Comparison of ENCODE assay signal across 5 fruit fly cellular contexts in genomic region chr3R:9342248-9342882, dm6.
A peak's percentile ranks its signal among the peaks of the same experiment; 100 is the strongest.
TF ChIP-seq lines count a peak whose summit lies in the region.

No protein-coding gene starts in this region.

- peak; percentile 40 for TF ChIP-seq CTCF in whole organism, embryonic (GFP tag; optimal IDR thresholded peaks at IDR 0.05; lab: Kevin White, UChicago)

TF ChIP-seq in whole organism, adult, 20 proteins besides CTCF, POLR2A, EP300 and RAD21 (continues in another document):
- peak; percentile 20 for TF ChIP-seq ovo (GFP tag; optimal IDR thresholded peaks at IDR 0.05; lab: Kevin White, UChicago)
- peak; percentile 68 for TF ChIP-seq CG12768 (GFP tag; optimal IDR thresholded peaks at IDR 0.05; lab: Kevin White, UChicago)
- peak; percentile 32 for TF ChIP-seq bab1 (GFP tag; optimal IDR thresholded peaks at IDR 0.05; lab: Kevin White, UChicago)
- peak; percentile 45 for TF ChIP-seq Crg-1 (GFP tag; optimal IDR thresholded peaks at IDR 0.05; lab: Kevin White, UChicago)
- TF ChIP-seq cic (GFP tag; optimal IDR thresholded peaks at IDR 0.05; lab: Kevin White, UChicago): peak; percentile 71
- peak; percentile 53 for TF ChIP-seq CG7045 (GFP tag; optimal IDR thresholded peaks at IDR 0.05; lab: Kevin White, UChicago)
- peak; percentile 43 for TF ChIP-seq pad (GFP tag; optimal IDR thresholded peaks at IDR 0.05; lab: Kevin White, UChicago)
- peak; percentile 4 for TF ChIP-seq Clk (GFP tag; optimal IDR thresholded peaks at IDR 0.05; lab: Kevin White, UChicago)
- TF ChIP-seq cnc (optimal IDR thresholded peaks at IDR 0.05; lab: Kevin White, UChicago): no peak
- no peak for TF ChIP-seq toe (GFP tag; optimal IDR thresholded peaks at IDR 0.05; lab: Kevin White, UChicago)
- TF ChIP-seq CG1620 (GFP tag; optimal IDR thresholded peaks at IDR 0.05; lab: Kevin White, UChicago): peak; percentile 50
- no peak for TF ChIP-seq CG5204 (GFP tag; optimal IDR thresholded peaks at IDR 0.05; lab: Kevin White, UChicago)
- TF ChIP-seq Mnt (GFP tag; optimal IDR thresholded peaks at IDR 0.05; lab: Kevin White, UChicago): peak; percentile 52
- peak; percentile 98 for TF ChIP-seq kay (GFP tag; lab: Kevin White, UChicago; ENCODE audit: borderline replicate concordance)
- TF ChIP-seq CG11617 (GFP tag; optimal IDR thresholded peaks at IDR 0.05; lab: Kevin White, UChicago): peak; percentile 70
- TF ChIP-seq tj (GFP tag; optimal IDR thresholded peaks at IDR 0.05; lab: Kevin White, UChicago): no peak
- peak; percentile 77 for TF ChIP-seq CG33017 (tag; optimal IDR thresholded peaks at IDR 0.05; lab: Kevin White, UChicago)
- TF ChIP-seq CG7101 (tag; optimal IDR thresholded peaks at IDR 0.05; lab: Kevin White, UChicago): peak; percentile 75

TF ChIP-seq in whole organism, embryonic, 481 proteins besides CTCF, POLR2A, EP300 and RAD21 (continues in another document):
- TF ChIP-seq Vsx1 (GFP tag; optimal IDR thresholded peaks at IDR 0.05; lab: Kevin White, UChicago): no peak
- peak; percentile 60 for TF ChIP-seq MTF-1 (GFP tag; optimal IDR thresholded peaks at IDR 0.05; lab: Kevin White, UChicago; ENCODE audit: borderline replicate concordance)
- TF ChIP-seq Deaf1 (tag; optimal IDR thresholded peaks at IDR 0.05; lab: Kevin White, UChicago): peak; percentile 50
- TF ChIP-seq CG4404 (GFP tag; IDR thresholded peaks at IDR 0.05; lab: Robert Waterston, UW): no peak
- no peak for TF ChIP-seq CG43689 (GFP tag; IDR thresholded peaks at IDR 0.05; lab: Robert Waterston, UW)
- TF ChIP-seq CG9609 (GFP tag; optimal IDR thresholded peaks at IDR 0.05; lab: Kevin White, UChicago): no peak
- peak; percentile 63 for TF ChIP-seq trem (tag; optimal IDR thresholded peaks at IDR 0.05; lab: Kevin White, UChicago)
- no peak for TF ChIP-seq CG14441 (GFP tag; IDR thresholded peaks at IDR 0.05; lab: Robert Waterston, UW)
- peak; percentile 4 for TF ChIP-seq CG2120 (GFP tag; optimal IDR thresholded peaks at IDR 0.05; lab: Kevin White, UChicago)
- TF ChIP-seq CG31365 (tag; optimal IDR thresholded peaks at IDR 0.05; lab: Kevin White, UChicago): no peak
- 0 out of 2 replicates have a peak, but pooled peaks have one; percentile 15 for TF ChIP-seq CG32532 (GFP tag; IDR thresholded peaks at IDR 0.05; lab: Robert Waterston, UW)
- peak; percentile 70 for TF ChIP-seq Hmr (GFP tag; optimal IDR thresholded peaks at IDR 0.05; lab: Kevin White, UChicago)
- peak; percentile 34; the same call in 1 of the 3 replicates for TF ChIP-seq CG34422 (GFP tag; IDR thresholded peaks at IDR 0.05; lab: Robert Waterston, UW)
- peak; percentile 75 for TF ChIP-seq wek (GFP tag; optimal IDR thresholded peaks at IDR 0.05; lab: Kevin White, UChicago)
- TF ChIP-seq tup (GFP tag; optimal IDR thresholded peaks at IDR 0.05; lab: Kevin White, UChicago): no peak
- TF ChIP-seq Hr39 (optimal IDR thresholded peaks at IDR 0.05; lab: Kevin White, UChicago): no peak
- no peak for TF ChIP-seq grn (GFP tag; optimal IDR thresholded peaks at IDR 0.05; lab: Kevin White, UChicago)
- TF ChIP-seq amos (GFP tag; IDR thresholded peaks at IDR 0.05; lab: Robert Waterston, UW; ENCODE audit: partially characterized antibody): no peak

TF ChIP-seq in whole organism, prepupa, 60 proteins besides CTCF, POLR2A, EP300 and RAD21 (continues in another document):
- TF ChIP-seq CG16779 (tag; optimal IDR thresholded peaks at IDR 0.05; lab: Kevin White, UChicago) (peak; percentile 32), CG6808 (GFP tag; optimal IDR thresholded peaks at IDR 0.05; lab: Kevin White, UChicago) (peak; percentile 31), svp (GFP tag; lab: Kevin White, UChicago) (peak; percentile 48), Sox102F (GFP tag; optimal IDR thresholded peaks at IDR 0.05; lab: Kevin White, UChicago) (peak; percentile 31), ss (GFP tag; optimal IDR thresholded peaks at IDR 0.05; lab: Kevin White, UChicago) (peak in 1 of 2 experiments; percentile 52), CG32006 (GFP tag; optimal IDR thresholded peaks at IDR 0.05; lab: Kevin White, UChicago) (no peak), Ets96B (tag; optimal IDR thresholded peaks at IDR 0.05; lab: Kevin White, UChicago) (peak; percentile 13), Eip75B (GFP tag; optimal IDR thresholded peaks at IDR 0.05; lab: Kevin White, UChicago) (peak; percentile 0), pdm3 (GFP tag; optimal IDR thresholded peaks at IDR 0.05; lab: Kevin White, UChicago) (peak; percentile 18), CG11294 (GFP tag; IDR thresholded peaks at IDR 0.05; lab: Robert Waterston, UW) (no peak), Hr39 (GFP tag; optimal IDR thresholded peaks at IDR 0.05; lab: Kevin White, UChicago) (no peak), CG11902 (GFP tag; optimal IDR thresholded peaks at IDR 0.05; lab: Kevin White, UChicago) (no peak), CG9139 (GFP tag; optimal IDR thresholded peaks at IDR 0.05; lab: Kevin White, UChicago) (peak; percentile 45), CG11762 (GFP tag; optimal IDR thresholded peaks at IDR 0.05; lab: Kevin White, UChicago; ENCODE audit: insufficient read depth) (no peak), Hr4 (GFP tag; optimal IDR thresholded peaks at IDR 0.05; lab: Kevin White, UChicago) (peak; percentile 17), fkh (GFP tag; optimal IDR thresholded peaks at IDR 0.05; lab: Kevin White, UChicago) (peak; percentile 92), OdsH (GFP tag; optimal IDR thresholded peaks at IDR 0.05; lab: Kevin White, UChicago) (peak; percentile 14), CG3919 (GFP tag; optimal IDR thresholded peaks at IDR 0.05; lab: Kevin White, UChicago) (peak; percentile 23), fd85E (GFP tag; optimal IDR thresholded peaks at IDR 0.05; lab: Kevin White, UChicago) (peak; percentile 38)

TF ChIP-seq in whole organism, pupa, 21 proteins besides CTCF, POLR2A, EP300 and RAD21:
- TF ChIP-seq Ets98B (GFP tag; IDR thresholded peaks at IDR 0.05; lab: Robert Waterston, UW) (peak; percentile 44; the same call in 1 of the 2 replicates), gl (tag; optimal IDR thresholded peaks at IDR 0.05; lab: Kevin White, UChicago) (peak; percentile 22), fd96Ca (GFP tag; IDR thresholded peaks at IDR 0.05; lab: Robert Waterston, UW) (no peak), CG12605 (GFP tag; IDR thresholded peaks at IDR 0.05; lab: Robert Waterston, UW) (0 out of 2 replicates have a peak, but pooled peaks have one; percentile 49), CG15710 (tag; optimal IDR thresholded peaks at IDR 0.05; lab: Kevin White, UChicago) (no peak), CG34367 (tag; optimal IDR thresholded peaks at IDR 0.05; lab: Kevin White, UChicago) (peak; percentile 20), CG9948 (tag; optimal IDR thresholded peaks at IDR 0.05; lab: Kevin White, UChicago) (no peak), CG17806 (tag; optimal IDR thresholded peaks at IDR 0.05; lab: Kevin White, UChicago) (peak; percentile 8), CG8159 (tag; optimal IDR thresholded peaks at IDR 0.05; lab: Kevin White, UChicago) (peak; percentile 5), CG32121 (GFP tag; IDR thresholded peaks at IDR 0.05; lab: Robert Waterston, UW) (peak; percentile 38; the same call in 1 of the 2 replicates), CG14655 (GFP tag; optimal IDR thresholded peaks at IDR 0.05; lab: Kevin White, UChicago) (peak; percentile 0), CG4496 (GFP tag; IDR thresholded peaks at IDR 0.05; lab: Robert Waterston, UW) (no peak), rn (GFP tag; IDR thresholded peaks at IDR 0.05; lab: Robert Waterston, UW) (no peak), Pif1A (GFP tag; optimal IDR thresholded peaks at IDR 0.05; lab: Kevin White, UChicago) (peak; percentile 51), CG13204 (GFP tag; optimal IDR thresholded peaks at IDR 0.05; lab: Kevin White, UChicago) (no peak), Pif1B (GFP tag; optimal IDR thresholded peaks at IDR 0.05; lab: Kevin White, UChicago) (peak; percentile 65), CG10348 (GFP tag; IDR thresholded peaks at IDR 0.05; lab: Robert Waterston, UW) (no peak), CG8301 (tag; optimal IDR thresholded peaks at IDR 0.05; lab: Kevin White, UChicago) (no peak), EcR (GFP tag; optimal IDR thresholded peaks at IDR 0.05; lab: Kevin White, UChicago) (peak; percentile 5), Snoo (tag; optimal IDR thresholded peaks at IDR 0.05; lab: Kevin White, UChicago) (peak; percentile 47), D1 (tag; optimal IDR thresholded peaks at IDR 0.05; lab: Kevin White, UChicago) (peak; percentile 65)

TF ChIP-seq in whole organism, wandering third instar larva, 38 proteins besides CTCF, POLR2A, EP300 and RAD21 (continues in another document):
- peak; percentile 60 for TF ChIP-seq Hnf4 (GFP tag; optimal IDR thresholded peaks at IDR 0.05; lab: Kevin White, UChicago)
- no peak for TF ChIP-seq N (GFP tag; optimal IDR thresholded peaks at IDR 0.05; lab: Kevin White, UChicago)
- peak; percentile 26 for TF ChIP-seq woc (GFP tag; optimal IDR thresholded peaks at IDR 0.05; lab: Kevin White, UChicago)
- TF ChIP-seq Hr83 (GFP tag; optimal IDR thresholded peaks at IDR 0.05; lab: Kevin White, UChicago; ENCODE audit: poor library complexity, severe bottlenecking): peak; percentile 85
- TF ChIP-seq h (GFP tag; optimal IDR thresholded peaks at IDR 0.05; lab: Kevin White, UChicago): peak; percentile 67
- TF ChIP-seq OdsH (GFP tag; optimal IDR thresholded peaks at IDR 0.05; lab: Kevin White, UChicago): peak; percentile 18
- no peak for TF ChIP-seq Mio (GFP tag; optimal IDR thresholded peaks at IDR 0.05; lab: Kevin White, UChicago)
- TF ChIP-seq dl (GFP tag; optimal IDR thresholded peaks at IDR 0.05; lab: Kevin White, UChicago; ENCODE audit: insufficient read depth in 1 of 2, partially characterized antibody in 2 of 2): no peak
- no peak for TF ChIP-seq jim (GFP tag; optimal IDR thresholded peaks at IDR 0.05; lab: Kevin White, UChicago)
- TF ChIP-seq ey (GFP tag; optimal IDR thresholded peaks at IDR 0.05; lab: Kevin White, UChicago): peak; percentile 10
- no peak for TF ChIP-seq lola (GFP tag; optimal IDR thresholded peaks at IDR 0.05; lab: Kevin White, UChicago)
- TF ChIP-seq sv (GFP tag; optimal IDR thresholded peaks at IDR 0.05; lab: Kevin White, UChicago): peak; percentile 15
- peak; percentile 57 for TF ChIP-seq CrebA (GFP tag; optimal IDR thresholded peaks at IDR 0.05; lab: Kevin White, UChicago; ENCODE audit: borderline replicate concordance)
- peak; percentile 30 for TF ChIP-seq br (GFP tag; optimal IDR thresholded peaks at IDR 0.05; lab: Kevin White, UChicago)
- peak; percentile 72 for TF ChIP-seq rgr (GFP tag; optimal IDR thresholded peaks at IDR 0.05; lab: Kevin White, UChicago)
- TF ChIP-seq dmrt93B (GFP tag; optimal IDR thresholded peaks at IDR 0.05; lab: Kevin White, UChicago): no peak
- peak; percentile 9 for TF ChIP-seq Myc (optimal IDR thresholded peaks at IDR 0.05; lab: Kevin White, UChicago)
- peak; percentile 17 to 58 for TF ChIP-seq foxo (GFP tag; optimal IDR thresholded peaks at IDR 0.05; lab: Kevin White, UChicago)
- TF ChIP-seq psq (GFP tag; optimal IDR thresholded peaks at IDR 0.05; lab: Kevin White, UChicago): peak; percentile 66
- peak; percentile 37 for TF ChIP-seq fru (GFP tag; optimal IDR thresholded peaks at IDR 0.05; lab: Kevin White, UChicago)
- TF ChIP-seq sage (GFP tag; optimal IDR thresholded peaks at IDR 0.05; lab: Kevin White, UChicago): peak; percentile 58
- peak; percentile 33 for TF ChIP-seq HLH106 (tag; optimal IDR thresholded peaks at IDR 0.05; lab: Kevin White, UChicago)
- TF ChIP-seq GATAd (GFP tag; optimal IDR thresholded peaks at IDR 0.05; lab: Kevin White, UChicago): no peak
- TF ChIP-seq brk (GFP tag; optimal IDR thresholded peaks at IDR 0.05; lab: Kevin White, UChicago): peak; percentile 76
